Fruit fly (Drosophila melanogaster): ENCODE data around the gene Zip71B.

Zip71B gene

DNA sequence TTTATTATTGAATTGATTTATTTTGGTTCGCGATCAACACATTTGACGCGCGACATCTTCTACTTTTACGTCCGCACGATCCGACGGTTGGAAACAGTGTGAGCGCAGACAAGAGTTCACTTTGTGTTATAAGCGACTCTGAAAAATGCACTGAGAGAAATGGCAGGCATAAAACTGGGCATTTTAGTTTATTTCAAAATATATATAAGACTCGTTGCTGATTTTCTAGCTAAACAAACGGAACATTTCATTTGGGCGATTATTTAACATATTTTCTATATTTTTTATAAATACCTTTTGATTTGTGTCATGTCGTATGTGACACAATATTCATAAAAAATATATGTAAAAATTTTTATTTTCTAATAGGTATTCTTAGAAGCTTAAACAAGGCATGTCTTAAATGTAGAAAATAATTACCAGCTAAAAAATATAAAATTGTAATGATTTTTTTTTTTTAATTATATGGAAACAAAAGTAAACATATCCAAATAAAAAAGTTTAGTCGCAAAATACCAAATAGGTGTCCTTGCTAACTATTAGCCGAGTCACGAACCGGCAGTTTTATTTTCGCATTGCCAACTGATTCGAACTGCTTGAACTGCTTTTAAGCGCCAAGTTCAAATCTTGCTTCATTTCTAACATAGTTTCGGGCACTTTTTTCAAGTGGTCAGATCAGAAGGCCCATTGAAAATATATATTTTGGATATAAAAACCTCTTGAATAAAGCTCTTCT is 22.0 kb downstream of the Zip71B start, which contains the start of gene Reck (continued):
- peak; percentile 81 for TF ChIP-seq CG14441 (GFP tag; IDR thresholded peaks at IDR 0.05)
- TF ChIP-seq CG3995 (GFP tag; optimal IDR thresholded peaks at IDR 0.05) = no peak
- no peak for TF ChIP-seq prd (optimal IDR thresholded peaks at IDR 0.05)
- TF ChIP-seq prd (GFP tag; IDR thresholded peaks at IDR 0.05) = peak; percentile 71
- TF ChIP-seq CG32767 (GFP tag; IDR thresholded peaks at IDR 0.05) = 0 out of 2 replicates have a peak, but pooled peaks have one; percentile 19
- no peak for TF ChIP-seq pb (GFP tag; optimal IDR thresholded peaks at IDR 0.05)
- peak; percentile 77 for TF ChIP-seq CG7987 (GFP tag; optimal IDR thresholded peaks at IDR 0.05)
- peak; percentile 35 for TF ChIP-seq grn (GFP tag; optimal IDR thresholded peaks at IDR 0.05)
- no peak for TF ChIP-seq lov (optimal IDR thresholded peaks at IDR 0.05)
- peak; percentile 85; the same call in 2 of the 3 replicates for TF ChIP-seq lov (GFP tag; IDR thresholded peaks at IDR 0.05)
- no peak for TF ChIP-seq eyg (GFP tag; optimal IDR thresholded peaks at IDR 0.05)
- TF ChIP-seq crol (GFP tag; IDR thresholded peaks at IDR 0.05) = no peak
- TF ChIP-seq Side (GFP tag; optimal IDR thresholded peaks at IDR 0.05) = peak; percentile 25
- no peak for TF ChIP-seq Bdp1 (GFP tag; optimal IDR thresholded peaks at IDR 0.05)
- TF ChIP-seq NFAT (GFP tag; IDR thresholded peaks at IDR 0.05) = peak; percentile 63; the same call in 1 of the 2 replicates
- TF ChIP-seq CG10267 (tag; optimal IDR thresholded peaks at IDR 0.05) = peak; percentile 88
- no peak for TF ChIP-seq Mes4 (GFP tag; optimal IDR thresholded peaks at IDR 0.05)
- peak; percentile 15 for TF ChIP-seq CG6654 (GFP tag; optimal IDR thresholded peaks at IDR 0.05)
- peak; percentile 90 for TF ChIP-seq lab (GFP tag; optimal IDR thresholded peaks at IDR 0.05)
- no peak for TF ChIP-seq amos (GFP tag; IDR thresholded peaks at IDR 0.05; ENCODE audit: partially characterized antibody)
- TF ChIP-seq CG12942 (GFP tag; optimal IDR thresholded peaks at IDR 0.05) = peak; percentile 68
- TF ChIP-seq Taf1 (GFP tag; IDR thresholded peaks at IDR 0.05) = no peak
- TF ChIP-seq CG32532 (GFP tag; IDR thresholded peaks at IDR 0.05) = peak; percentile 80; the same call in 1 of the 2 replicates
- no peak for TF ChIP-seq CG4404 (GFP tag; IDR thresholded peaks at IDR 0.05)
- TF ChIP-seq CG6791 (GFP tag; IDR thresholded peaks at IDR 0.05; ENCODE audit: partially characterized antibody) = no peak
- 0 out of 2 replicates have a peak, but pooled peaks have one; percentile 11 for TF ChIP-seq CG16779 (GFP tag; IDR thresholded peaks at IDR 0.05)
- TF ChIP-seq Adf1 (GFP tag; IDR thresholded peaks at IDR 0.05) = peak; percentile 37; the same call in 1 of the 2 replicates
- TF ChIP-seq jigr1 (GFP tag; IDR thresholded peaks at IDR 0.05) = no peak
- TF ChIP-seq vnd (GFP tag; IDR thresholded peaks at IDR 0.05; ENCODE audit: partially characterized antibody) = no peak
- TF ChIP-seq CG4707 (GFP tag; optimal IDR thresholded peaks at IDR 0.05) = peak; percentile 56
- TF ChIP-seq zen2 (GFP tag; IDR thresholded peaks at IDR 0.05; ENCODE audit: partially characterized antibody) = no peak
- peak; percentile 88 for TF ChIP-seq Spps (tag; optimal IDR thresholded peaks at IDR 0.05)
- 0 out of 3 replicates have a peak, but pooled peaks have one; percentile 9 for TF ChIP-seq CG3726 (GFP tag; IDR thresholded peaks at IDR 0.05)
- no peak for TF ChIP-seq Poxn (GFP tag; IDR thresholded peaks at IDR 0.05)
- peak; percentile 89 for TF ChIP-seq CG2712 (tag; optimal IDR thresholded peaks at IDR 0.05)
- peak; percentile 43 for TF ChIP-seq stwl (tag; optimal IDR thresholded peaks at IDR 0.05)
- TF ChIP-seq wor (GFP tag; IDR thresholded peaks at IDR 0.05) = peak; percentile 44
- peak; percentile 77 for TF ChIP-seq CG1024 (GFP tag; IDR thresholded peaks at IDR 0.05)
- TF ChIP-seq CG8944 (GFP tag; optimal IDR thresholded peaks at IDR 0.05) = peak; percentile 12
- TF ChIP-seq pnt (GFP tag; optimal IDR thresholded peaks at IDR 0.05) = peak; percentile 32
- peak; percentile 77 for TF ChIP-seq MTF-1 (GFP tag; optimal IDR thresholded peaks at IDR 0.05; ENCODE audit: borderline replicate concordance)
- peak; percentile 52 for TF ChIP-seq CrebB (tag; optimal IDR thresholded peaks at IDR 0.05)
- no peak for TF ChIP-seq CG15479 (GFP tag; optimal IDR thresholded peaks at IDR 0.05)
- TF ChIP-seq E2f1 (GFP tag; IDR thresholded peaks at IDR 0.05) = peak; percentile 81
- peak; percentile 11 for TF ChIP-seq yki (optimal IDR thresholded peaks at IDR 0.05)
- peak; percentile 93 for TF ChIP-seq vvl (GFP tag; IDR thresholded peaks at IDR 0.05)
- TF ChIP-seq sens (GFP tag) = peak; percentile 93
- TF ChIP-seq gsb-n (tag; optimal IDR thresholded peaks at IDR 0.05) = peak; percentile 88
- no peak for TF ChIP-seq ab (GFP tag; optimal IDR thresholded peaks at IDR 0.05)
- peak; percentile 46 to 81 for TF ChIP-seq Pdp1 (GFP tag; optimal IDR thresholded peaks at IDR 0.05)
